Fruit fly (Drosophila melanogaster): ENCODE results near the gene CG9114.

- TF ChIP-seq fd59A (GFP tag; optimal IDR thresholded peaks at IDR 0.05) (peak; percentile 83), CG10631 (GFP tag; optimal IDR thresholded peaks at IDR 0.05) (peak; percentile 90), CG4318 (GFP tag; optimal IDR thresholded peaks at IDR 0.05) (peak; percentile 96), OdsH (GFP tag; optimal IDR thresholded peaks at IDR 0.05) (peak; percentile 93), eg (GFP tag; IDR thresholded peaks at IDR 0.05) (peak; percentile 93), esn (GFP tag; optimal IDR thresholded peaks at IDR 0.05) (peak; percentile 84), fkh (GFP tag; optimal IDR thresholded peaks at IDR 0.05) (peak; percentile 83), Hr4 (GFP tag; optimal IDR thresholded peaks at IDR 0.05) (peak; percentile 90)
These were observed 34.5 kb downstream of the CG9114 start for dm6 chrX:15298298-15299069.

All from whole organism, prepupa.